Worm (Caenorhabditis elegans): ENCODE measurements around the gene nlp-55.

DNA sequence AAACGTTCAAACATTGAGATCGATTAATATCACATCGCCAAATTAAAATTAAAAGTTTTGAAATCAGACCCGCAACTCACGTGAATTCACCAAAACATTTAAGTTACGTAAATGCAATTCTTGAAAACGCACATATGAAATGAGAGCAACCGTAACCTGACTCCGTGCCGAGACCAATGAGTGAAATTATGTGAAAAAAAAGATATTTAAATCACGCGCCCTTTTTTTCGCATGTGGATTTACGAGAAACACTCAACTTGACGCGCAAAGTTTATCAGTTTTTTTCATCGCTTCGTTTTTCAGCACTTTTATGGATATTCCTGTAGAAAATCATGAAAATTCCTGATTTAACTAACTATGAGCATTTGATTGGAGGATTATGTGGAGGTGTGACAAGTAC, 19.1 kb downstream of the nlp-55 start, which contains the start of the genes gei-14 and slc-25A32:
- TF ChIP-seq hlh-15 (tag; optimal IDR thresholded peaks at IDR 0.05) (no peak), syd-9 (tag; optimal IDR thresholded peaks at IDR 0.05) (no peak), sox-2 (GFP tag; IDR thresholded peaks at IDR 0.05) (no peak), pha-4 (tag; optimal IDR thresholded peaks at IDR 0.05) (no peak), hlh-6 (tag; optimal IDR thresholded peaks at IDR 0.05) (no peak), C08G9.2 (tag; optimal IDR thresholded peaks at IDR 0.05) (no peak), F13H6.1 (tag; optimal IDR thresholded peaks at IDR 0.05) (no peak)
